Worm (Caenorhabditis elegans) whole organism, midembryonic: ENCODE data around the gene daf-15.

Source experiments
- cog-1 ChIP-seq: sonication (generic microtip); optimal IDR thresholded peaks from 2 replicates; lab custom pipeline; 2016; ENCODE audit warnings: missing genetic modification characterization, missing compliant biosample characterization
- med-1 ChIP-seq: sonication (generic microtip); optimal IDR thresholded peaks from 2 replicates; lab custom pipeline; 2017; ENCODE audit warnings: missing genetic modification characterization, mild to moderate bottlenecking, missing compliant biosample characterization, antibody characterized with exemption, missing genetic modification reagents; ENCODE audit not compliant: insufficient read depth
- ref-1 ChIP-seq: fragments of 200-800 bp; sonication (Bioruptor generic); conservative IDR thresholded peaks from 2 replicates; pipeline ENCODE4 v1.3.6; 2022; ENCODE audit warnings: missing genetic modification reagents, missing genetic modification characterization, missing compliant biosample characterization
- ztf-23 ChIP-seq: fragments of 200-800 bp; sonication (Bioruptor generic); IDR thresholded peaks from 2 replicates; pipeline ENCODE4 v1.3.6; 2022; ENCODE audit warnings: missing genetic modification reagents, missing genetic modification characterization, missing compliant biosample characterization

ce11 chrIV:9339205-9339604 is 46.8 kb upstream of the daf-15 start, which contains the start of gene T20D3.6:
- no peak for TF ChIP-seq ref-1
- TF ChIP-seq cog-1 (tag; lab: Kevin White, UChicago), result no peak
- no peak for TF ChIP-seq ztf-23 (GFP tag; lab: Robert Waterston, UW)
- no peak for TF ChIP-seq med-1
